Worm (Caenorhabditis elegans): ENCODE measurements around the gene srxa-6.
A peak's percentile ranks its signal among the peaks of the same experiment; 100 is the strongest.

The srxa-6 gene

ce11 chrV:20778886-20779285 lies 44.1 kb downstream of the srxa-6 start:
- peak; percentile 40 for TF ChIP-seq crh-2 (tag; optimal IDR thresholded peaks at IDR 0.05)
- peak; percentile 35 for TF ChIP-seq fos-1 (tag; optimal IDR thresholded peaks at IDR 0.05)
- TF ChIP-seq sma-9 (GFP tag; optimal IDR thresholded peaks at IDR 0.05), result peak; percentile 47
- no peak for TF ChIP-seq sma-9 (tag; optimal IDR thresholded peaks at IDR 0.05)
- no peak for TF ChIP-seq ztf-4 (tag; optimal IDR thresholded peaks at IDR 0.05)

- TF ChIP-seq nhr-10 (tag; optimal IDR thresholded peaks at IDR 0.05) (no peak), sma-3 (GFP tag; optimal IDR thresholded peaks at IDR 0.05) (no peak), C34F6.9 (tag; optimal IDR thresholded peaks at IDR 0.05) (peak; percentile 1), ceh-82 (tag; optimal IDR thresholded peaks at IDR 0.05) (no peak), sem-4 (tag; optimal IDR thresholded peaks at IDR 0.05) (no peak), snpc-4 (tag; optimal IDR thresholded peaks at IDR 0.05) (no peak), nhr-237 (tag; optimal IDR thresholded peaks at IDR 0.05) (no peak), nhr-6 (tag; optimal IDR thresholded peaks at IDR 0.05) (no peak), elt-3 (tag; optimal IDR thresholded peaks at IDR 0.05) (no peak), mbf-1 (tag; optimal IDR thresholded peaks at IDR 0.05) (no peak), aly-2 (tag; optimal IDR thresholded peaks at IDR 0.05) (no peak), skn-1 (tag; optimal IDR thresholded peaks at IDR 0.05) (no peak), zag-1 (tag; optimal IDR thresholded peaks at IDR 0.05) (no peak), ztf-11 (tag; optimal IDR thresholded peaks at IDR 0.05) (no peak), nhr-129 (tag; optimal IDR thresholded peaks at IDR 0.05) (peak; percentile 26), gmeb-1 (tag; optimal IDR thresholded peaks at IDR 0.05) (peak; percentile 15), ama-1 (optimal IDR thresholded peaks at IDR 0.05) (no peak), R02D3.7 (tag; optimal IDR thresholded peaks at IDR 0.05) (no peak), alr-1 (tag; optimal IDR thresholded peaks at IDR 0.05) (no peak), F13H6.1 (tag; optimal IDR thresholded peaks at IDR 0.05) (no peak), unc-55 (GFP tag; optimal IDR thresholded peaks at IDR 0.05) (no peak), nhr-25 (tag; optimal IDR thresholded peaks at IDR 0.05) (no peak), mdl-1 (tag; optimal IDR thresholded peaks at IDR 0.05) (no peak), crh-2 (tag; optimal IDR thresholded peaks at IDR 0.05) (no peak), ztf-1 (GFP tag; conservative IDR thresholded peaks at IDR 0.05) (no peak), blmp-1 (tag; optimal IDR thresholded peaks at IDR 0.05; ENCODE audit: insufficient read depth) (no peak), nhr-21 (tag; optimal IDR thresholded peaks at IDR 0.05) (no peak), nhr-23 (tag; optimal IDR thresholded peaks at IDR 0.05) (no peak), sma-9 (GFP tag; optimal IDR thresholded peaks at IDR 0.05) (no peak), sma-9 (tag; optimal IDR thresholded peaks at IDR 0.05) (no peak), ztf-4 (tag; optimal IDR thresholded peaks at IDR 0.05) (peak; percentile 10), lin-13 (GFP tag; optimal IDR thresholded peaks at IDR 0.05) (no peak), lsy-2 (tag; optimal IDR thresholded peaks at IDR 0.05) (no peak), ceh-16 (tag; optimal IDR thresholded peaks at IDR 0.05) (no peak), nhr-77 (tag; optimal IDR thresholded peaks at IDR 0.05) (no peak), mab-5 (tag; optimal IDR thresholded peaks at IDR 0.05) (no peak)
Measured at ce11 chrV:20779707-20780346, 45.1 kb downstream of the srxa-6 start.

- TF ChIP-seq C34F6.9 (tag; optimal IDR thresholded peaks at IDR 0.05), result no peak
- no peak for TF ChIP-seq ceh-82 (tag; optimal IDR thresholded peaks at IDR 0.05)
- peak in 1 of 2 experiments; percentile 40 for TF ChIP-seq lsy-2 (tag; optimal IDR thresholded peaks at IDR 0.05)
Measured at ce11 chrV:20780400-20780799, 45.6 kb downstream of the srxa-6 start, which contains the start of gene hif-1. TSS of gene hif-1 (plus strand) at chrV:20780407.

- TF ChIP-seq nhr-21 (tag; optimal IDR thresholded peaks at IDR 0.05), result no peak
Measured at ce11 chrV:20781346-20781952, 46.7 kb downstream of the srxa-6 start.
